Fruit fly (Drosophila melanogaster): ENCODE data around the gene CG8838.

CG8838 gene

dm6 chr2L:3354642-3355380, 2.6 kb upstream of the CG8838 start, which contains the start of gene E23 (continued):
- TF ChIP-seq sage (GFP tag; optimal IDR thresholded peaks at IDR 0.05), result peak; percentile 90

DNA sequence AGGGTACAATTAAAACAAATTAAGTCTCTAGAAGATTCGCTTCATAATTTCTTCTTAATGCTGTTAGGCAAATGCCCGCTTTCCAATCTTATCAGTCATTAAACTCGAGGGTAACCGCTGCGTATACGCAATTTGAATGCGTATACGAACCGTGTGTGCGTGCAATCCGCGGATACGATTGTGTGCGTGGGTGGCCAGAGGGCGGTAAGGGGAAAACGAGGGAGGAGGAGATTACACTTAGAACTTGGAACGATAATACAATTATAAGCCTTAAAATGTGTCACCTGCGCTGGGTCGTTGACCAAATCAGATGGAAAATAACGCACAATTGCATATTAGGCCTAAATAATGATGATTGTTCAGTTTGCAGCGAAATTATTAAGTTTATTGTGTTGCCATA, 1.7 kb upstream of the CG8838 start:
- TF ChIP-seq Dif (GFP tag; optimal IDR thresholded peaks at IDR 0.05; ENCODE audit: partially characterized antibody) (no peak), HLH106 (tag; optimal IDR thresholded peaks at IDR 0.05) (no peak), woc (GFP tag; optimal IDR thresholded peaks at IDR 0.05) (no peak), psq (GFP tag; optimal IDR thresholded peaks at IDR 0.05) (no peak), sage (GFP tag; optimal IDR thresholded peaks at IDR 0.05) (no peak), foxo (GFP tag; optimal IDR thresholded peaks at IDR 0.05) (no peak), Hr83 (GFP tag; optimal IDR thresholded peaks at IDR 0.05; ENCODE audit: poor library complexity, severe bottlenecking) (no peak)

DNA sequence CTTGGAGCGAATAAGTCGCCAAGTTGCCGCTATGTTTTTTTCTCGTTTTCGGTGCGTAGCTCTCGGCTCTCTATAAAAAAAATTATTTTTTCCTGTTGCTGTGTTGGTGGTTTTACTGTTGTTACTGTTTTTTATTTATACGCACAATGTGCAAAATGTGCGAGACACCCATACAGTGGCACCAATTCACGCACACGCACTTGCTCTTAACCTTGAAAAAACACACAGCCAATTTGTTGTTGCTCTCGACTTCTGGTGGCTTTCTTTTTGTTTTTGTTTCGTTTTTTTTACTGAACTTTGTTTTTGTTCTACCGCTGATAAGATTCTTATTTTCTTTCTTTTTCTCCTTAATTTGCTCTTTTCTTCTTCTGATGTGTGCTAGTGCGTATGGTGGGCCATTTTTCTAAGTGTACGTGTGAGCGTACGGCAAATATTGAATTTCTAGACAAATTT, 1.2 kb upstream of the CG8838 start:
- TF ChIP-seq CG32264 (GFP tag; optimal IDR thresholded peaks at IDR 0.05) (peak; percentile 7), dmrt93B (GFP tag; optimal IDR thresholded peaks at IDR 0.05) (no peak), dl (GFP tag; optimal IDR thresholded peaks at IDR 0.05; ENCODE audit: insufficient read depth in 1 of 2, partially characterized antibody in 2 of 2) (no peak), Sp1 (GFP tag; optimal IDR thresholded peaks at IDR 0.05) (peak; percentile 25), Jra (GFP tag; optimal IDR thresholded peaks at IDR 0.05) (no peak), brk (GFP tag; optimal IDR thresholded peaks at IDR 0.05) (no peak), sv (GFP tag; optimal IDR thresholded peaks at IDR 0.05) (no peak), foxo (GFP tag; optimal IDR thresholded peaks at IDR 0.05) (no peak), tai (GFP tag; optimal IDR thresholded peaks at IDR 0.05) (no peak), rgr (GFP tag; optimal IDR thresholded peaks at IDR 0.05) (peak; percentile 23), HLH106 (tag; optimal IDR thresholded peaks at IDR 0.05) (no peak), Hnf4 (GFP tag; optimal IDR thresholded peaks at IDR 0.05) (peak; percentile 41), Rel (GFP tag; optimal IDR thresholded peaks at IDR 0.05) (peak; percentile 9), Rel (tag; optimal IDR thresholded peaks at IDR 0.05) (no peak)

- TF ChIP-seq dmrt93B (GFP tag; optimal IDR thresholded peaks at IDR 0.05), result no peak
- no peak for TF ChIP-seq lola (GFP tag; optimal IDR thresholded peaks at IDR 0.05)
- no peak for TF ChIP-seq woc (GFP tag; optimal IDR thresholded peaks at IDR 0.05)
- TF ChIP-seq pan (optimal IDR thresholded peaks at IDR 0.05), result no peak
- no peak for TF ChIP-seq OdsH (GFP tag; optimal IDR thresholded peaks at IDR 0.05)
- TF ChIP-seq HLH106 (tag; optimal IDR thresholded peaks at IDR 0.05), result no peak
- TF ChIP-seq Myc (optimal IDR thresholded peaks at IDR 0.05), result no peak
- no peak for TF ChIP-seq dl (GFP tag; optimal IDR thresholded peaks at IDR 0.05; ENCODE audit: insufficient read depth in 1 of 2, partially characterized antibody in 2 of 2)
- no peak for TF ChIP-seq Rel (GFP tag; optimal IDR thresholded peaks at IDR 0.05)
- no peak for TF ChIP-seq Rel (tag; optimal IDR thresholded peaks at IDR 0.05)
- no peak for TF ChIP-seq GATAd (GFP tag; optimal IDR thresholded peaks at IDR 0.05)
- no peak for TF ChIP-seq usp (GFP tag; optimal IDR thresholded peaks at IDR 0.05)
- TF ChIP-seq Dfd (GFP tag; optimal IDR thresholded peaks at IDR 0.05), result no peak
- no peak for TF ChIP-seq N (GFP tag; optimal IDR thresholded peaks at IDR 0.05)
- TF ChIP-seq Hr78 (GFP tag; optimal IDR thresholded peaks at IDR 0.05), result no peak
- no peak for TF ChIP-seq Dif (GFP tag; optimal IDR thresholded peaks at IDR 0.05; ENCODE audit: partially characterized antibody)
- TF ChIP-seq psq (GFP tag; optimal IDR thresholded peaks at IDR 0.05), result no peak
- no peak for TF ChIP-seq CG9705 (GFP tag; optimal IDR thresholded peaks at IDR 0.05)
- no peak for TF ChIP-seq foxo (GFP tag; optimal IDR thresholded peaks at IDR 0.05)
- no peak for TF ChIP-seq CG32264 (GFP tag; optimal IDR thresholded peaks at IDR 0.05)
- no peak for TF ChIP-seq tai (GFP tag; optimal IDR thresholded peaks at IDR 0.05)
Measured at dm6 chr2L:3361821-3362220, 4.4 kb downstream of the CG8838 start.

- TF ChIP-seq dl (GFP tag; optimal IDR thresholded peaks at IDR 0.05; ENCODE audit: insufficient read depth in 1 of 2, partially characterized antibody in 2 of 2) (no peak), brk (GFP tag; optimal IDR thresholded peaks at IDR 0.05) (no peak), jim (GFP tag; optimal IDR thresholded peaks at IDR 0.05) (no peak), h (GFP tag; optimal IDR thresholded peaks at IDR 0.05) (peak; percentile 35), Rel (GFP tag; optimal IDR thresholded peaks at IDR 0.05) (no peak), Rel (tag; optimal IDR thresholded peaks at IDR 0.05) (peak; percentile 1)
Measured at dm6 chr2L:3366043-3366679, 8.7 kb downstream of the CG8838 start.

All from whole organism, wandering third instar larva.